Worm (Caenorhabditis elegans) whole organism, L4/young adult: ENCODE data around the gene cyp-43A1.
A peak's percentile ranks its signal among the peaks of the same experiment; 100 is the strongest.

ENCODE experiments used
- W03F9.2 ChIP-seq: fragments of 150-350 bp; optimal IDR thresholded peaks from 2 replicates; lab custom pipeline; 2014; ENCODE audit warnings: missing biosample characterization, missing genetic modification characterization
- dao-5 ChIP-seq: sonication (generic microtip); optimal IDR thresholded peaks from 2 replicates; lab custom pipeline; 2016; ENCODE audit warnings: missing genotype, missing genetic modification characterization, moderate library complexity, missing compliant biosample characterization
- him-1 ChIP-seq: sonication (generic microtip); optimal IDR thresholded peaks from 2 replicates; lab custom pipeline; 2016; ENCODE audit warnings: missing genotype, missing genetic modification reagents, missing genetic modification characterization, missing compliant biosample characterization

cyp-43A1 gene

ce11 chrX:5710637-5711036 lies 3.7 kb upstream of the cyp-43A1 start, which contains the start of gene cat-1:
Gene cat-1 (minus strand): TSS chrX:5710737.
- no peak for TF ChIP-seq him-1 (tag; lab: Kevin White, UChicago)
- no peak for TF ChIP-seq dao-5 (tag; lab: Kevin White, UChicago)
- no peak for TF ChIP-seq W03F9.2

- TF ChIP-seq him-1 (tag; lab: Kevin White, UChicago) (no peak), W03F9.2 (peak; percentile 35)
These were observed 843 bp upstream of the cyp-43A1 start for ce11 chrX:5713479-5713878.

ce11 chrX:5715369-5715768 lies 1.0 kb downstream of the cyp-43A1 start:
- no peak for TF ChIP-seq him-1 (tag; lab: Kevin White, UChicago)
- TF ChIP-seq W03F9.2 = no peak
- no peak for TF ChIP-seq dao-5 (tag; lab: Kevin White, UChicago)

- TF ChIP-seq W03F9.2 (no peak), dao-5 (tag; lab: Kevin White, UChicago) (no peak), him-1 (tag; lab: Kevin White, UChicago) (no peak)
These were observed 1.6 kb downstream of the cyp-43A1 start for ce11 chrX:5715831-5716364.

ce11 chrX:5720124-5720523 lies 5.8 kb downstream of the cyp-43A1 start, which contains the start of gene C41G11.1:
Gene C41G11.1 (minus strand): TSS chrX:5720224.
- TF ChIP-seq dao-5 (tag; lab: Kevin White, UChicago) (no peak), him-1 (tag; lab: Kevin White, UChicago) (no peak), W03F9.2 (no peak)

ce11 chrX:5720929-5721328 lies 6.6 kb downstream of the cyp-43A1 start:
- TF ChIP-seq him-1 (tag; lab: Kevin White, UChicago) (no peak), dao-5 (tag; lab: Kevin White, UChicago) (no peak)

- TF ChIP-seq dao-5 (tag; lab: Kevin White, UChicago) (no peak), him-1 (tag; lab: Kevin White, UChicago) (no peak), W03F9.2 (no peak)
These were observed 9.4 kb downstream of the cyp-43A1 start for ce11 chrX:5723758-5724157.

- no peak for TF ChIP-seq W03F9.2
- TF ChIP-seq him-1 (tag; lab: Kevin White, UChicago) = no peak
- no peak for TF ChIP-seq dao-5 (tag; lab: Kevin White, UChicago)
These were observed 10.2 kb downstream of the cyp-43A1 start for ce11 chrX:5724544-5724943.

ce11 chrX:5726160-5726559 lies 11.8 kb downstream of the cyp-43A1 start:
- TF ChIP-seq him-1 (tag; lab: Kevin White, UChicago) (no peak), W03F9.2 (no peak), dao-5 (tag; lab: Kevin White, UChicago) (no peak)

- TF ChIP-seq him-1 (tag; lab: Kevin White, UChicago) (peak; percentile 84), dao-5 (tag; lab: Kevin White, UChicago) (no peak)
These were observed 14.7 kb downstream of the cyp-43A1 start for ce11 chrX:5728956-5729467.

- TF ChIP-seq dao-5 (tag; lab: Kevin White, UChicago) (no peak), him-1 (tag; lab: Kevin White, UChicago) (no peak), W03F9.2 (no peak)
These were observed 19.5 kb downstream of the cyp-43A1 start, which contains the start of gene rgs-6 for ce11 chrX:5733728-5734252. Gene rgs-6 (minus strand): TSS chrX:5733778.

ce11 chrX:5743209-5743608 lies 28.9 kb downstream of the cyp-43A1 start, which contains the start of gene gnrr-4:
Gene gnrr-4 (minus strand): TSS chrX:5743309.
- TF ChIP-seq dao-5 (tag; lab: Kevin White, UChicago) (no peak), W03F9.2 (no peak), him-1 (tag; lab: Kevin White, UChicago) (no peak)

- no peak for TF ChIP-seq W03F9.2
- no peak for TF ChIP-seq him-1 (tag; lab: Kevin White, UChicago)
- no peak for TF ChIP-seq dao-5 (tag; lab: Kevin White, UChicago)
These were observed 32.3 kb downstream of the cyp-43A1 start for ce11 chrX:5746665-5747064.

ce11 chrX:5753141-5753540 lies 38.8 kb downstream of the cyp-43A1 start:
- TF ChIP-seq W03F9.2 (no peak), him-1 (tag; lab: Kevin White, UChicago) (no peak), dao-5 (tag; lab: Kevin White, UChicago) (no peak)

- TF ChIP-seq W03F9.2 (no peak), him-1 (tag; lab: Kevin White, UChicago) (no peak), dao-5 (tag; lab: Kevin White, UChicago) (no peak)
These were observed 49.0 kb downstream of the cyp-43A1 start, which contains the start of gene tag-294 for ce11 chrX:5763292-5763691. Gene tag-294 (minus strand): TSS chrX:5763392.
